Fruit fly (Drosophila melanogaster) whole organism, larva: Measurements from ENCODE around the gene CG32447.

Source experiments
- noc ChIP-seq: fragments of 200-800 bp; sonication (Bioruptor generic); optimal IDR thresholded peaks from 3 replicates; lab custom pipeline; 2019; ENCODE audit warnings: missing biosample characterization, mild to moderate bottlenecking, missing genetic modification characterization, moderate library complexity

CG32447 gene

DNA sequence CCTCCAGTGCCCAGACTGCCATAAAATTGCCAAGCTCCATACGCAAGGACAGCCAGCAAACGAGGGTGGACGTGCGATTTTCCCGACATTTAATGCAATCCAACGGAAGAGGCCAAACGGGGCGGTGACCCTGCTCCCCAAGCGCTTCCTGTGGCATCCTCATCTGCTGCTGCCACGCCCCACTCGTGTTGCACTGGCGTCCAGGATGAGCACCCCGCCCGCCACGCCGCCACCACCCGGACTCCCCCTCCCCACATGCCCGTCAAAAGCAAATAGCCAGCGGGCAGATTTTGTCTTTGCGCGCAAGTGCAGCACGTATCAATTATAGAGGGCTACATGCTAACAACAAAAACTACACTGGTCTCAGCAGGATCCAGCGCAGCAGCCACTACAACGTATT lies 12.1 kb upstream of the CG32447 start:
- no peak for TF ChIP-seq noc (tag; lab: Kevin White, UChicago)

dm6 chr3L:21715974-21716373 lies 9.8 kb upstream of the CG32447 start:
- no peak for TF ChIP-seq noc (tag; lab: Kevin White, UChicago)

DNA sequence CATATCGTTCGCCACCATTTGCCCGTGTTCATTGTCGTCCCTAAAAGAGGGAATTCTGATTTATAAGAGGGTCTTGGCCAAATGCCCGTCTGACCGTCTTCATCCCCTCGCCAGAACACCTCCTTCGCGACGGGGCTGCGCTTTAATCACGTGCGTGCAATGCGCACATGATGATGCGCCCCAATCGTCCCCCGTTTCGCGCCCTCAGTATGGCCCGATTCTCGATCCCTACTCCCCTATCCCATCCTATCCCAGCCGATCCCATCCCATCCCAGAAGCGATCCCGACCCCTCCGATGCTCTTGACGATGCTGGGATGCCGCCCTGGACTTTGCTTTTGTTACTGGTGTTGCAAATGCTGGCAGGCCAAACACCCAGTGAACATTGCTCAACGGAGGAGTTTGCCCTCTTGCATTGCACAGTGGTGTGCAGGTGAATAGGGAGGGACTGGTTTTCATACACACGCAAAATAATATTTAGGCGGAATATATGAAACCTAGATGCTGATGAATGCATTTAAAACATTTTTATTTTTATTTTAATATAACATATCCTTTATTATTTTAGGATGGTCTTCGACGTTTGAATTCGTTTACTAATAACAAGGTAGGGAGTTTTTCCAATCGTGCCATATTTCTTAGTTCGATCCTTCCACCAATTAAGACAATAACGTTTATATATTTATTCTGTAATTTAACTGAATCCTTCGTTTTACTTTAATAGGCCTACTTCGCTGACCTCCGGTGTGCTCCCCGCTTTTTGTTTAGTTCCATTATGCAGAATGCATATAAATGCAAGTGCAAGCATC lies 3.8 kb upstream of the CG32447 start:
- no peak for TF ChIP-seq noc (tag; lab: Kevin White, UChicago)

- no peak for TF ChIP-seq noc (tag; lab: Kevin White, UChicago)
Observed at dm6 chr3L:21700945-21701344, 5.2 kb downstream of the CG32447 start.

- TF ChIP-seq noc (tag; lab: Kevin White, UChicago) = no peak
Observed at dm6 chr3L:21700052-21700451, 6.1 kb downstream of the CG32447 start.

DNA sequence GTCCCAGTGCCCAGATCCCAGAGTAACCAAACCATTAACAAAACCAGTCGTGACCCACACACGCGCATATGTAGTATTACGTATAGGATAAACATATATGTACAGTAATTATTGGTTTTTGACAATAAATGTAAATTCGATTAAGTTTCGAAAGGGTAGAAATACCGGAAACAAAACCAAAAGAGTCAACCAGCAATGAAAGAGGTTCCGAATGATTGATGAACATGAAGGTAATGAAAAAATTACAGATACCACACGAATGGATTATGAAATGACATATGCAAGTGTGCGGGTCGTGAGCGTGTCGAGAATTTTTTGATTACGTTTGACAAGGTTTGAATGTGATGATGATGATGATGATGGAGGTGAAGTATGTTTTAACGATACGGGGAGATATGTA lies 11.5 kb downstream of the CG32447 start:
- no peak for TF ChIP-seq noc (tag; lab: Kevin White, UChicago)

DNA sequence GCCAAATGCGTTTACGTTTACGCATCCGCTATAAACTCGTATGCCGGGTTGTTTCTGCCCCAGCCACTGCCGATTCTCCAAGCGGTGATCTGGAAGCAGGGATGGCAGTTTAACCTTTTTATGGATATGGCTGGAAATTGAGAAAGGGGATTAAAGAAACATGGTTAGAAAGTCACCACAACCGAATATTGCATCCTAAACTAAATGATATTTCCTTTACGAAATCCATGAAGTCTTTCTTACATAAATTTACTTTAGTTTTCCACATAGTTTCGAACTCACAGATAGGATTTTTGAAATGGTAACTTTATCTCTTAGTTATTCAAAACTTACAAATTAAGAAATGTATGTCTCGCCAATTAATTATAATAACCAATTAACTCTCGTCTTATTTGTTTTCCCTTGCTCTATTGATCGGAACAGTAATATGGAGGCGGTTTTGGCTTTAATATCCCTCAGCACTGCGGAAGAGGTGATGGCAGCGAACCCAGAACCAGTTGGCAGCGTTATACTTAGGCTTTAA lies 17.5 kb downstream of the CG32447 start:
- TF ChIP-seq noc (tag; lab: Kevin White, UChicago) = no peak

DNA sequence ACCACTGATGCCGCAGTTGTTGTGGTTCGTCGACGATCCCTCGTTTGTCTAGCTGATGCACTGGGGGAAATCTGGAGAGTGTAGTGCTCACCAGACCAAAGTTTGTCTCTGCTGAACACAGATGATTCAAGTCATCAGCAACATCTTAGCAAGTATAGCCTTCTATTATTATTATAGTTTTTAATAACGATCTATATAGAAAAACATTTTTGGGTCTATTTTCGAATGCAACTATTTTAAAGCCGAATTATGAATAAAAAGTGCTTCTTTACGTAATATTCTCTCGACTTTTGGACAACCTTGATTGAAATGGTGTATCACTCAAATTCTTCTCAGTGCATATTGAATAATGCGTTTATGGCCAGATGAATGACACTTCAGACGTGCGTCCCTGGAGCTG lies 20.4 kb downstream of the CG32447 start:
- no peak for TF ChIP-seq noc (tag; lab: Kevin White, UChicago)

dm6 chr3L:21683942-21684341 lies 22.2 kb downstream of the CG32447 start, which contains the start of gene Sfp78E:
TSS of gene Sfp78E (minus strand) at chr3L:21684042.
- TF ChIP-seq noc (tag; lab: Kevin White, UChicago) = no peak

DNA sequence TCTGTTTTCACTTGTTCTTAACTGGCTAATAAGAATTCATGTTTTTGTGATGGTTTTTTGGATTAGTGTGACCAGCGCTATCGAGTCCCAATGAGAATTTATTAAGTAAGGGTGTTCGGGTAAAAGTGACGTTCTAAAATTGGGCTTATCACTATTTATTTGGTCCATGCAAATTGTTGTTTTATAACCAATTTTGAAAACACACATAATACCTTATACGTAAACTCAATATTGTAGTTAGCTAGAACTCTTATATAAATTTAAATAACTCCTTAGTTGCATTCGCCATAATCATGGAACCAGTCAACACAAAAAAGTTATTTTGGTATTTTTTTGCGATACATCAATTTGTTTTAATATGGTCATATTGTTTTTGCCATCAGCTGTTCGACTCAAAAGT lies 26.5 kb downstream of the CG32447 start, which contains the start of the genes Als2 and CG11248:
Gene Als2, minus strand, starts transcription at position 69 of the 400 bp plus-strand sequence.
Gene CG11248, plus strand, starts transcription at position 364 of the 400 bp plus-strand sequence.
- no peak for TF ChIP-seq noc (tag; lab: Kevin White, UChicago)

dm6 chr3L:21671839-21672238 lies 34.3 kb downstream of the CG32447 start, which contains the start of gene CG11249:
TSS of gene CG11249 (plus strand) at chr3L:21672139.
- TF ChIP-seq noc (tag; lab: Kevin White, UChicago) = no peak

DNA sequence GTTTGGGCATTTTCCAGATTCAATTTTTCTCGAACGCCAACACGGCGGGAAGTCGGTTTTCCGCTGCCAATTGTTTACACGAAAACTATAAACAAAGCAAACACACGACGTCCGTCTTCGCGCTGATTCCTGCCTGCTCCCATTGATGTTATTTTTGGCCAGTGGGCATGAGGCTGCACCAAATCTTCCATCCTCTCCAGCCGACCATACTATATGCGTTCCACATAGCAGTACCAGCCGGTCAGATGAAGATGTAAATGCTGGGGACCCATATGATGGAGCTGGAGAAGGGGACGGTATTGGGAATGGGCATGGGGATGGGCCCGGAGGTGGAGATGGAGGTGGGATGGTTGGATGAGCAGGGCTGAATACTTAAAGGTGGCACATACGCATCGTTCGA lies 38.6 kb downstream of the CG32447 start:
- no peak for TF ChIP-seq noc (tag; lab: Kevin White, UChicago)

- no peak for TF ChIP-seq noc (tag; lab: Kevin White, UChicago)
Observed at dm6 chr3L:21666880-21667279, 39.3 kb downstream of the CG32447 start, which contains the start of gene Cpr78E. TSS of gene Cpr78E (minus strand) at chr3L:21666980.

DNA sequence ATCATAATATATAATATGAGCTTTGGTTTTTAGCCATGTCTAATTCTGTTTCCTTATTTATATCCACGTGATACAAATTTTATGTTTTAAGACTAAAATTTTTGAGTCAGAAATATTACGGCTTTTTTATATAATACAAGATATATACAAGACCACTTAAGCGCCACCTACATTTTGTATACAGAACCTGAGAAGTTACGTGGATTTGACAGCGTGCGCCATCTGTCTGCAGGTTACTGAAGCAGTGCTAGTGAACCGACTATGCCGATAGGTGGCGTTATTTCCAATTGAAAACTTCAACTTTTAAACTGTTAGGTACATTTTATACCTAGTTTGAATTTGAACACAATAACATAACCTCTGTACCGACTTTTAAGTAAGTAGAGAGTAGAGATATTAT lies 53.4 kb downstream of the CG32447 start:
- no peak for TF ChIP-seq noc (tag; lab: Kevin White, UChicago)

DNA sequence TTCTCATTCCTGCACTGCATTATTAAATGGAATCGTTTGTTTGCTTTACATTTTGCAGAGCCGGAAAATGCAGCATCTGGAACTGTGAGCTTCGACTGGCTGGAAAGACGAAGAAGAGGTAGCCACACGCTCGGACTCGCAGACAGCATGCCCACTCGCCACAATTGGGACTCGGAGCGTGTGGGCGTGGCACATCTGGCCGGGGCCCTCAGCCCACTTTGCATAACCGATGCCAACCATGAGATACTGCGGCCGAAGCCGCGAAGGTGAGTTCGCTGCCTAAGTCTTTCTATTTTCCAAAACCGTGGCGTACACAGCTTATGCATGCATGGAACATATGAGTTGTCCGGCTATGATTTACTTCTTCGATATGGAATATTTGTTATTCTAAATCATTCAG lies 54.0 kb downstream of the CG32447 start:
- TF ChIP-seq noc (tag; lab: Kevin White, UChicago) = no peak

dm6 chr3L:21651412-21651811 lies 54.8 kb downstream of the CG32447 start:
- no peak for TF ChIP-seq noc (tag; lab: Kevin White, UChicago)

DNA sequence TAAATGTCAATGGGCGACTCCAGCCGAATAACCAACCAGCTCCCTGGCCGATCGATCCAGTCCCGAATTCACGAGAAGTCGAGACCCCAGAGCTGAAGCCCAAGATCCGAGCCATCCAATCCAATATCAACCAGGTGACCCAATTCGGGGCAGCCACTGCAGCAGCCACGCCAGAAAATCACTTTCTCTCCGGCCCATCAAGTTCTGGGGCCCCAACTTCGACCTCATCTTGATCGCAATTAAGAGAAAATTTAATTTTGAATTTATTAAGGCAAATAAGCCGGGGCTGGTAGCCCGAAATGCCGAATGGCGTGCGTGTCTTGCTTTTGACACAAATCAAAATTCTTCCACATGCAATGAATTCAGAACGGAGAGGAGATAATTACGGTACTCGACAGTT lies 58.3 kb downstream of the CG32447 start:
- TF ChIP-seq noc (tag; lab: Kevin White, UChicago) = no peak
